Fruit fly (Drosophila melanogaster) whole organism, embryonic: ENCODE data around the gene CG4854.

Experiments
- Abd-B ChIP-seq: fragments of 200-800 bp; sonication (Bioruptor generic); optimal IDR thresholded peaks from 2 replicates; lab custom pipeline; 2018; ENCODE audit warnings: missing biosample characterization, mild to moderate bottlenecking, missing genetic modification characterization, moderate library complexity
- Atf-2 ChIP-seq: fragments of 200-800 bp; sonication (Bioruptor generic); optimal IDR thresholded peaks from 2 replicates; lab custom pipeline; 2016; ENCODE audit warnings: missing biosample characterization, missing genetic modification characterization
- B-H2 ChIP-seq: fragments of 200-800 bp; sonication (Bioruptor generic); optimal IDR thresholded peaks from 2 replicates; lab custom pipeline; 2018; ENCODE audit warnings: missing biosample characterization, mild to moderate bottlenecking, missing genetic modification characterization
- CG1024 ChIP-seq: fragments of 200-800 bp; sonication (Bioruptor generic); IDR thresholded peaks from 2 replicates; pipeline ENCODE4 v1.3.6; 2022; ENCODE audit warnings: missing biosample characterization, missing genetic modification characterization
- CG13775 ChIP-seq: fragments of 200-800 bp; sonication (Bioruptor generic); optimal IDR thresholded peaks from 3 replicates; lab custom pipeline; 2017; ENCODE audit warnings: missing biosample characterization, mild to moderate bottlenecking, missing genetic modification characterization
- CG14710 ChIP-seq: fragments of 200-800 bp; sonication (Bioruptor generic); optimal IDR thresholded peaks from 3 replicates; lab custom pipeline; 2019; ENCODE audit warnings: missing biosample characterization, mild to moderate bottlenecking, missing genetic modification characterization, moderate library complexity
- CG16863 ChIP-seq: fragments of 200-800 bp; sonication (Bioruptor generic); optimal IDR thresholded peaks from 3 replicates; lab custom pipeline; 2016; ENCODE audit warnings: missing biosample characterization, missing genetic modification characterization
- CG17359 ChIP-seq: fragments of 200-800 bp; sonication (Bioruptor generic); optimal IDR thresholded peaks from 3 replicates; lab custom pipeline; 2018; ENCODE audit warnings: missing biosample characterization, mild to moderate bottlenecking, missing genetic modification characterization, moderate library complexity
- CG17385 ChIP-seq: fragments of 200-800 bp; sonication (Bioruptor generic); optimal IDR thresholded peaks from 3 replicates; lab custom pipeline; 2018; ENCODE audit warnings: missing biosample characterization, mild to moderate bottlenecking, missing genetic modification characterization
- CG17829 ChIP-seq: fragments of 200-800 bp; optimal IDR thresholded peaks from 2 replicates; lab custom pipeline; 2019; ENCODE audit warnings: missing biosample characterization, mild to moderate bottlenecking, missing genetic modification characterization, moderate library complexity
- CG31365 ChIP-seq: fragments of 200-800 bp; sonication (Bioruptor generic); optimal IDR thresholded peaks from 2 replicates; lab custom pipeline; 2018; ENCODE audit warnings: missing biosample characterization, mild to moderate bottlenecking, missing genetic modification characterization
- CG3163 ChIP-seq: fragments of 200-800 bp; sonication (Bioruptor generic); optimal IDR thresholded peaks from 3 replicates; lab custom pipeline; 2016; ENCODE audit warnings: missing biosample characterization, missing genetic modification characterization
- CG3847 ChIP-seq: fragments of 200-800 bp; sonication (Bioruptor generic); IDR thresholded peaks from 2 replicates; pipeline ENCODE4 v1.3.6; 2022; ENCODE audit warnings: missing biosample characterization, missing genetic modification characterization
- CG4854 ChIP-seq: fragments of 200-800 bp; sonication (Bioruptor generic); optimal IDR thresholded peaks from 2 replicates; lab custom pipeline; 2016; ENCODE audit warnings: missing biosample characterization, missing genetic modification characterization, inconsistent platforms
- CG5245 ChIP-seq: fragments of 200-800 bp; sonication (Bioruptor generic); optimal IDR thresholded peaks from 3 replicates; lab custom pipeline; 2016; ENCODE audit warnings: missing biosample characterization, missing genetic modification characterization
- CG7745 ChIP-seq: fragments of 200-800 bp; sonication (Bioruptor generic); optimal IDR thresholded peaks from 2 replicates; lab custom pipeline; 2018; ENCODE audit warnings: missing biosample characterization, mild to moderate bottlenecking, missing genetic modification characterization, moderate library complexity
- CG7963 ChIP-seq: fragments of 200-800 bp; sonication (Bioruptor generic); IDR thresholded peaks from 3 replicates; pipeline ENCODE4 v1.3.6; 2022; ENCODE audit warnings: missing biosample characterization, missing genetic modification characterization; ENCODE audit not compliant: partially characterized antibody
- CG8765 ChIP-seq: fragments of 200-800 bp; sonication (Bioruptor generic); IDR thresholded peaks from 2 replicates; pipeline ENCODE4 v1.3.6; 2022; ENCODE audit warnings: missing biosample characterization, missing genetic modification characterization
- D19A ChIP-seq: fragments of 200-800 bp; optimal IDR thresholded peaks from 3 replicates; lab custom pipeline; 2019; ENCODE audit warnings: missing biosample characterization, mild to moderate bottlenecking, missing genetic modification characterization, moderate library complexity
- Dp ChIP-seq: fragments of 200-800 bp; sonication (Bioruptor generic); optimal IDR thresholded peaks from 2 replicates; lab custom pipeline; 2018; ENCODE audit warnings: missing biosample characterization, mild to moderate bottlenecking, missing genetic modification characterization, moderate library complexity
- HLH3B ChIP-seq: fragments of 200-800 bp; sonication (Bioruptor generic); IDR thresholded peaks from 2 replicates; pipeline ENCODE4 v1.3.6; 2022; ENCODE audit warnings: missing biosample characterization, missing genetic modification characterization
- HmgZ ChIP-seq: fragments of 200-800 bp; sonication (Bioruptor generic); optimal IDR thresholded peaks from 2 replicates; lab custom pipeline; 2018; ENCODE audit warnings: missing biosample characterization, mild to moderate bottlenecking, missing genetic modification characterization
- MBD-R2 ChIP-seq: fragments of 200-800 bp; sonication (Bioruptor generic); IDR thresholded peaks from 2 replicates; pipeline ENCODE4 v1.3.6; 2022; ENCODE audit warnings: missing biosample characterization, missing genetic modification characterization
- Mes4 ChIP-seq: fragments of 200-800 bp; sonication (Bioruptor generic); optimal IDR thresholded peaks from 2 replicates; lab custom pipeline; 2016; ENCODE audit warnings: missing biosample characterization, missing genetic modification characterization
- Mrtf ChIP-seq: fragments of 200-800 bp; sonication (Bioruptor generic); IDR thresholded peaks from 3 replicates; pipeline ENCODE4 v1.3.6; 2022; ENCODE audit warnings: missing biosample characterization, missing genetic modification characterization
- Spps ChIP-seq: fragments of 200-800 bp; sonication (Bioruptor generic); optimal IDR thresholded peaks from 2 replicates; lab custom pipeline; 2018; ENCODE audit warnings: missing biosample characterization, mild to moderate bottlenecking, missing genetic modification characterization
- Sry-δ ChIP-seq: fragments of 200-800 bp; sonication (Bioruptor generic); optimal IDR thresholded peaks from 2 replicates; lab custom pipeline; 2016; ENCODE audit warnings: missing biosample characterization, missing genetic modification characterization
- amos ChIP-seq: fragments of 200-800 bp; sonication (Bioruptor generic); IDR thresholded peaks from 2 replicates; pipeline ENCODE4 v1.3.6; 2022; ENCODE audit warnings: missing biosample characterization, missing genetic modification characterization; ENCODE audit not compliant: partially characterized antibody
- ara ChIP-seq: fragments of 200-800 bp; sonication (Bioruptor generic); IDR thresholded peaks from 2 replicates; pipeline ENCODE4 v1.3.6; 2022; ENCODE audit warnings: missing biosample characterization, missing genetic modification characterization
- bsh ChIP-seq, 2 experiments: fragments of 200-800 bp; sonication (Bioruptor generic); optimal IDR thresholded peaks; 2 replicates each; lab custom pipeline; 2017 to 2018; ENCODE audit warnings: mild to moderate bottlenecking in 2 of 2, missing biosample characterization in 2 of 2, missing genetic modification characterization in 2 of 2, moderate library complexity in 1 of 2
- btn ChIP-seq: fragments of 200-800 bp; sonication (Bioruptor generic); optimal IDR thresholded peaks from 2 replicates; lab custom pipeline; 2016; ENCODE audit warnings: missing biosample characterization, missing genetic modification characterization
- cato ChIP-seq: fragments of 200-800 bp; sonication (Bioruptor generic); optimal IDR thresholded peaks from 2 replicates; lab custom pipeline; 2016; ENCODE audit warnings: missing biosample characterization, missing genetic modification characterization, borderline replicate concordance
- crc ChIP-seq: fragments of 200-800 bp; sonication (Bioruptor generic); optimal IDR thresholded peaks from 2 replicates; lab custom pipeline; 2016; ENCODE audit warnings: missing biosample characterization, missing genetic modification characterization
- danr ChIP-seq: fragments of 200-800 bp; sonication (Bioruptor generic); IDR thresholded peaks from 2 replicates; pipeline ENCODE4 v1.3.6; 2022; ENCODE audit warnings: missing biosample characterization, missing genetic modification characterization
- dpn ChIP-seq, 2 experiments: fragments of 200-800 bp; sonication (Bioruptor generic); optimal IDR thresholded peaks; 3 replicates each; lab custom pipeline; 2016; ENCODE audit warnings: missing biosample characterization in 2 of 2, missing genetic modification characterization in 2 of 2
- eyg ChIP-seq: fragments of 200-800 bp; sonication (Bioruptor generic); optimal IDR thresholded peaks from 3 replicates; lab custom pipeline; 2016; ENCODE audit warnings: missing biosample characterization, missing genetic modification characterization
- fd3F ChIP-seq: fragments of 200-800 bp; sonication (Bioruptor generic); optimal IDR thresholded peaks from 2 replicates; lab custom pipeline; 2018; ENCODE audit warnings: missing biosample characterization, mild to moderate bottlenecking, missing genetic modification characterization, moderate library complexity
- fd64A ChIP-seq: fragments of 200-800 bp; sonication (Bioruptor generic); optimal IDR thresholded peaks from 3 replicates; lab custom pipeline; 2018; ENCODE audit warnings: missing biosample characterization, mild to moderate bottlenecking, missing genetic modification characterization
- gce ChIP-seq: fragments of 200-800 bp; sonication (Bioruptor generic); IDR thresholded peaks from 3 replicates; pipeline ENCODE4 v1.3.6; 2022; ENCODE audit warnings: missing biosample characterization, missing genetic modification characterization
- gro ChIP-seq: fragments of 200-800 bp; sonication (Bioruptor generic); optimal IDR thresholded peaks from 2 replicates; lab custom pipeline; 2016; ENCODE audit warnings: missing biosample characterization, missing genetic modification characterization
- ham ChIP-seq: fragments of 200-800 bp; sonication (Bioruptor generic); IDR thresholded peaks from 2 replicates; pipeline ENCODE4 v1.3.6; 2022; ENCODE audit warnings: missing biosample characterization, missing genetic modification characterization
- her ChIP-seq: fragments of 200-800 bp; sonication (Bioruptor generic); optimal IDR thresholded peaks from 2 replicates; lab custom pipeline; 2016; ENCODE audit warnings: missing biosample characterization, missing genetic modification characterization
- nmo ChIP-seq: fragments of 200-800 bp; sonication (Bioruptor generic); optimal IDR thresholded peaks from 2 replicates; lab custom pipeline; 2018; ENCODE audit warnings: missing biosample characterization, mild to moderate bottlenecking, missing genetic modification characterization, moderate library complexity
- pum ChIP-seq: fragments of 200-800 bp; sonication (Bioruptor generic); optimal IDR thresholded peaks from 2 replicates; lab custom pipeline; 2016; ENCODE audit warnings: missing biosample characterization, missing genetic modification characterization
- salm ChIP-seq: fragments of 200-800 bp; sonication (Bioruptor generic); optimal IDR thresholded peaks from 2 replicates; lab custom pipeline; 2018; ENCODE audit warnings: missing biosample characterization, mild to moderate bottlenecking, missing genetic modification characterization
- sc ChIP-seq, 3 experiments: fragments of >200 bp in 2 of 3; fragments of 200-800 bp in 1 of 3; sonication (Bioruptor generic) in 1 of 3; optimal IDR thresholded peaks; 2 replicates in 2 of 3; 3 replicates in 1 of 3; lab custom pipeline; 2017; ENCODE audit warnings: mild to moderate bottlenecking in 1 of 3, missing biosample characterization in 1 of 3, missing genetic modification characterization in 1 of 3, missing genetic modification reagents in 1 of 3
- scrt ChIP-seq: fragments of 200-800 bp; sonication (Bioruptor generic); optimal IDR thresholded peaks from 2 replicates; lab custom pipeline; 2018; ENCODE audit warnings: missing biosample characterization, mild to moderate bottlenecking, missing genetic modification characterization, moderate library complexity
- sr ChIP-seq: fragments of 200-800 bp; sonication (Bioruptor generic); IDR thresholded peaks from 3 replicates; pipeline ENCODE4 v1.3.6; 2022; ENCODE audit warnings: missing biosample characterization, missing genetic modification characterization
- twi ChIP-seq: fragments of 200-800 bp; optimal IDR thresholded peaks from 2 replicates; lab custom pipeline; 2019; ENCODE audit warnings: missing biosample characterization, mild to moderate bottlenecking, missing genetic modification characterization, moderate library complexity

CG4854 gene

dm6 chr3R:20021152-20021769 lies 6.6 kb upstream of the CG4854 start, which contains the start of the genes PIG-L and psidin (continued):
- no peak for TF ChIP-seq sc (optimal IDR thresholded peaks at IDR 0.05; lab: Kevin White, UChicago)
- TF ChIP-seq sc (GFP tag; optimal IDR thresholded peaks at IDR 0.05; lab: Kevin White, UChicago) = peak; percentile 77
- peak; percentile 5 for TF ChIP-seq Spps
- peak; percentile 47 for TF ChIP-seq salm (tag; lab: Kevin White, UChicago)
- no peak for TF ChIP-seq CG7745 (tag; lab: Kevin White, UChicago)
- TF ChIP-seq CG3847 (GFP tag; lab: Robert Waterston, UW) = peak; percentile 81
- peak; percentile 80 for TF ChIP-seq fd3F
- TF ChIP-seq CG16863 (GFP tag; lab: Kevin White, UChicago) = peak; percentile 82
- TF ChIP-seq CG17385 (GFP tag; lab: Kevin White, UChicago) = peak; percentile 78
- TF ChIP-seq CG17829 (tag; lab: Kevin White, UChicago) = peak; percentile 91
- TF ChIP-seq CG17359 (tag; lab: Kevin White, UChicago) = peak; percentile 57
- no peak for TF ChIP-seq fd64A (GFP tag; lab: Kevin White, UChicago)
- TF ChIP-seq CG13775 (GFP tag; lab: Kevin White, UChicago) = peak; percentile 91
- TF ChIP-seq ham (GFP tag; lab: Robert Waterston, UW) = no peak
- TF ChIP-seq her (GFP tag; lab: Kevin White, UChicago) = peak; percentile 60
- TF ChIP-seq CG4854 (GFP tag; lab: Kevin White, UChicago) = peak; percentile 78
- TF ChIP-seq danr (GFP tag; lab: Robert Waterston, UW) = no peak; the same call in 1 of the 2 replicates
- TF ChIP-seq pum (GFP tag; lab: Kevin White, UChicago) = peak; percentile 72
- TF ChIP-seq Mes4 (GFP tag; lab: Kevin White, UChicago) = peak; percentile 72
- peak in 1 of 2 experiments; percentile 80 for TF ChIP-seq bsh (GFP tag; optimal IDR thresholded peaks at IDR 0.05; lab: Kevin White, UChicago)
- TF ChIP-seq MBD-R2 (GFP tag; lab: Robert Waterston, UW) = peak; percentile 91
- TF ChIP-seq Mrtf (GFP tag; lab: Robert Waterston, UW) = peak; percentile 42; the same call in 2 of the 3 replicates
- peak; percentile 93 for TF ChIP-seq nmo (GFP tag; lab: Kevin White, UChicago)
- TF ChIP-seq CG7963 (GFP tag; lab: Robert Waterston, UW) = peak; percentile 81
- peak; percentile 63 for TF ChIP-seq ara (GFP tag; lab: Robert Waterston, UW)
- no peak for TF ChIP-seq btn
- TF ChIP-seq HLH3B = peak; percentile 71
- TF ChIP-seq Sry-δ (GFP tag; lab: Kevin White, UChicago) = peak; percentile 92
- peak; percentile 80 for TF ChIP-seq B-H2 (GFP tag; lab: Kevin White, UChicago)
- TF ChIP-seq gro (GFP tag; lab: Kevin White, UChicago) = no peak
- peak; percentile 92 for TF ChIP-seq amos (GFP tag; lab: Robert Waterston, UW)
- TF ChIP-seq CG31365 (tag; lab: Kevin White, UChicago) = no peak
- TF ChIP-seq Dp = peak; percentile 5
- peak; percentile 81 for TF ChIP-seq Atf-2 (GFP tag; lab: Kevin White, UChicago)
- peak; percentile 15 for TF ChIP-seq CG3163 (GFP tag; lab: Kevin White, UChicago)
- peak; percentile 16; the same call in 1 of the 3 replicates for TF ChIP-seq gce (GFP tag; lab: Robert Waterston, UW)
- peak; percentile 30 for TF ChIP-seq crc (GFP tag; lab: Kevin White, UChicago)
- peak; percentile 41 for TF ChIP-seq CG5245 (GFP tag; lab: Kevin White, UChicago)
- TF ChIP-seq Abd-B (GFP tag; lab: Kevin White, UChicago) = peak; percentile 89
- TF ChIP-seq scrt (GFP tag; lab: Kevin White, UChicago) = no peak
- TF ChIP-seq cato (GFP tag; lab: Kevin White, UChicago) = peak; percentile 76
- TF ChIP-seq dpn (GFP tag; optimal IDR thresholded peaks at IDR 0.05; lab: Kevin White, UChicago) = peak; percentile 81 to 85
- peak; percentile 58 for TF ChIP-seq CG8765
- no peak for TF ChIP-seq eyg (GFP tag; lab: Kevin White, UChicago)
- peak; percentile 84 for TF ChIP-seq CG14710 (tag; lab: Kevin White, UChicago)
- peak; percentile 54 for TF ChIP-seq HmgZ (tag; lab: Kevin White, UChicago)
- peak; percentile 82 for TF ChIP-seq twi
- TF ChIP-seq D19A (tag; lab: Kevin White, UChicago) = no peak
- 0 out of 3 replicates have a peak, but pooled peaks have one; percentile 5 for TF ChIP-seq sr (GFP tag; lab: Robert Waterston, UW)
- TF ChIP-seq CG1024 (GFP tag; lab: Robert Waterston, UW) = peak; percentile 29; the same call in 1 of the 2 replicates
